Fruit fly (Drosophila melanogaster) whole organism, prepupa: ENCODE measurements around the gene Pka-C1.

Experiments used
- Blimp-1 ChIP-seq: fragments of 200-800 bp; sonication (Bioruptor generic); optimal IDR thresholded peaks from 3 replicates; lab custom pipeline; 2017; ENCODE audit warnings: missing biosample characterization, missing genetic modification characterization, mild to moderate bottlenecking, moderate library complexity, missing genetic modification reagents
- CG10631 ChIP-seq: fragments of 200-800 bp; sonication (Bioruptor generic); optimal IDR thresholded peaks from 2 replicates; lab custom pipeline; 2016; ENCODE audit warnings: missing biosample characterization, missing genetic modification characterization
- CG10669 ChIP-seq: fragments of 200-800 bp; sonication (Bioruptor generic); optimal IDR thresholded peaks from 3 replicates; lab custom pipeline; 2018; ENCODE audit warnings: missing biosample characterization, mild to moderate bottlenecking, missing genetic modification characterization, moderate library complexity
- CG11294 ChIP-seq: fragments of 200-800 bp; sonication (Bioruptor generic); IDR thresholded peaks from 2 replicates; pipeline ENCODE4 v1.3.6; 2022; ENCODE audit warnings: missing biosample characterization, missing genetic modification characterization
- CG11762 ChIP-seq: fragments of 200-800 bp; sonication (Bioruptor generic); optimal IDR thresholded peaks from 3 replicates; lab custom pipeline; 2016; ENCODE audit warnings: missing biosample characterization, missing genetic modification characterization; ENCODE audit not compliant: insufficient read depth
- CG11902 ChIP-seq: fragments of 200-800 bp; sonication (Bioruptor generic); optimal IDR thresholded peaks from 3 replicates; lab custom pipeline; 2016; ENCODE audit warnings: missing biosample characterization, missing genetic modification characterization
- CG15336 ChIP-seq: fragments of 200-800 bp; sonication (Bioruptor generic); IDR thresholded peaks from 2 replicates; pipeline ENCODE4 v1.3.6; 2022; ENCODE audit warnings: missing biosample characterization, missing genetic modification characterization
- CG1621 ChIP-seq: fragments of 200-800 bp; sonication (Bioruptor generic); optimal IDR thresholded peaks from 3 replicates; lab custom pipeline; 2018; ENCODE audit warnings: missing biosample characterization, mild to moderate bottlenecking, missing genetic modification characterization
- CG16779 ChIP-seq: fragments of 200-800 bp; sonication (Bioruptor generic); optimal IDR thresholded peaks from 3 replicates; lab custom pipeline; 2017; ENCODE audit warnings: missing biosample characterization, mild to moderate bottlenecking, missing genetic modification characterization
- CG3032 ChIP-seq: fragments of 200-800 bp; optimal IDR thresholded peaks from 2 replicates; lab custom pipeline; 2019; ENCODE audit warnings: missing biosample characterization, mild to moderate bottlenecking, missing genetic modification characterization, moderate library complexity
- CG31627 ChIP-seq: fragments of 200-800 bp; sonication (Bioruptor generic); optimal IDR thresholded peaks from 3 replicates; lab custom pipeline; 2016; ENCODE audit warnings: missing biosample characterization, missing genetic modification characterization
- CG34406 ChIP-seq: fragments of 200-800 bp; sonication (Bioruptor generic); optimal IDR thresholded peaks from 3 replicates; lab custom pipeline; 2016; ENCODE audit warnings: missing biosample characterization, missing genetic modification characterization
- CG4318 ChIP-seq: fragments of 200-800 bp; sonication (Bioruptor generic); optimal IDR thresholded peaks from 3 replicates; lab custom pipeline; 2017; ENCODE audit warnings: missing biosample characterization, mild to moderate bottlenecking, missing genetic modification characterization
- CG6163 ChIP-seq: fragments of 200-800 bp; sonication (Bioruptor generic); IDR thresholded peaks from 3 replicates; pipeline ENCODE4 v1.3.6; 2022; ENCODE audit warnings: missing biosample characterization, missing genetic modification characterization
- CG6276 ChIP-seq: fragments of 200-800 bp; sonication (Bioruptor generic); optimal IDR thresholded peaks from 2 replicates; lab custom pipeline; 2017; ENCODE audit warnings: missing biosample characterization, mild to moderate bottlenecking, missing genetic modification characterization
- CG8319 ChIP-seq: fragments of 200-800 bp; sonication (Bioruptor generic); optimal IDR thresholded peaks from 3 replicates; lab custom pipeline; 2016; ENCODE audit warnings: missing biosample characterization, missing genetic modification characterization
- Eip75B ChIP-seq: fragments of 200-800 bp; sonication (Bioruptor generic); optimal IDR thresholded peaks from 3 replicates; lab custom pipeline; 2016; ENCODE audit warnings: missing biosample characterization, missing genetic modification characterization
- Eip78C ChIP-seq: fragments of 200-800 bp; sonication (Bioruptor generic); peaks from one replicate; lab custom pipeline; 2016; ENCODE audit warnings: missing biosample characterization, missing genetic modification characterization
- Eip93F ChIP-seq: fragments of 200-800 bp; sonication (Bioruptor generic); optimal IDR thresholded peaks from 2 replicates; lab custom pipeline; 2016; ENCODE audit warnings: missing biosample characterization, mild to moderate bottlenecking, missing genetic modification characterization
- Ets21C ChIP-seq: fragments of 200-800 bp; sonication (Bioruptor generic); optimal IDR thresholded peaks from 3 replicates; lab custom pipeline; 2016; ENCODE audit warnings: missing biosample characterization, missing genetic modification characterization
- Hr38 ChIP-seq: sonication (Bioruptor generic); optimal IDR thresholded peaks from 2 replicates; lab custom pipeline; 2016; ENCODE audit warnings: missing biosample characterization, missing genetic modification characterization
- Met ChIP-seq: fragments of 200-800 bp; sonication (Bioruptor generic); optimal IDR thresholded peaks from 3 replicates; lab custom pipeline; 2016; ENCODE audit warnings: missing biosample characterization, missing genetic modification characterization
- OdsH ChIP-seq: fragments of 200-800 bp; sonication (Bioruptor generic); optimal IDR thresholded peaks from 3 replicates; lab custom pipeline; 2016; ENCODE audit warnings: missing biosample characterization, missing genetic modification characterization
- Smox ChIP-seq: fragments of 200-800 bp; sonication (Bioruptor generic); optimal IDR thresholded peaks from 3 replicates; lab custom pipeline; 2016; ENCODE audit warnings: missing biosample characterization, missing genetic modification characterization
- Sox102F ChIP-seq: fragments of 200-800 bp; sonication (Bioruptor generic); optimal IDR thresholded peaks from 2 replicates; lab custom pipeline; 2016; ENCODE audit warnings: missing biosample characterization, mild to moderate bottlenecking, missing genetic modification characterization
- Sox14 ChIP-seq: fragments of 200-800 bp; sonication (Bioruptor generic); optimal IDR thresholded peaks from 3 replicates; lab custom pipeline; 2016; ENCODE audit warnings: missing biosample characterization, missing genetic modification characterization
- Sox15 ChIP-seq: fragments of 200-800 bp; sonication (Bioruptor generic); optimal IDR thresholded peaks from 3 replicates; lab custom pipeline; 2016; ENCODE audit warnings: missing biosample characterization, missing genetic modification characterization
- acj6 ChIP-seq: fragments of 200-800 bp; sonication (Bioruptor generic); optimal IDR thresholded peaks from 3 replicates; lab custom pipeline; 2016; ENCODE audit warnings: missing biosample characterization, missing genetic modification characterization
- cyc ChIP-seq: fragments of 200-800 bp; sonication (Bioruptor generic); optimal IDR thresholded peaks from 3 replicates; lab custom pipeline; 2016; ENCODE audit warnings: missing biosample characterization, missing genetic modification characterization
- eg ChIP-seq: fragments of 200-800 bp; sonication (Bioruptor generic); IDR thresholded peaks from 3 replicates; pipeline ENCODE4 v1.3.6; 2022; ENCODE audit warnings: missing biosample characterization, missing genetic modification characterization
- esn ChIP-seq: fragments of 200-800 bp; sonication (Bioruptor generic); optimal IDR thresholded peaks from 2 replicates; lab custom pipeline; 2016; ENCODE audit warnings: missing biosample characterization, mild to moderate bottlenecking, missing genetic modification characterization, moderate library complexity
- fd85E ChIP-seq: fragments of 200-800 bp; sonication (Bioruptor generic); optimal IDR thresholded peaks from 3 replicates; lab custom pipeline; 2016; ENCODE audit warnings: missing biosample characterization, missing genetic modification characterization
- fkh ChIP-seq: fragments of 200-800 bp; sonication (Bioruptor generic); optimal IDR thresholded peaks from 3 replicates; lab custom pipeline; 2017; ENCODE audit warnings: missing biosample characterization, mild to moderate bottlenecking, missing genetic modification characterization, moderate library complexity
- net ChIP-seq: fragments of 200-800 bp; sonication (Bioruptor generic); optimal IDR thresholded peaks from 3 replicates; lab custom pipeline; 2016; ENCODE audit warnings: missing biosample characterization, missing genetic modification characterization
- salr ChIP-seq, 2 experiments: fragments of 200-800 bp; sonication (Bioruptor generic); optimal IDR thresholded peaks; 3 replicates each; lab custom pipeline; 2016 to 2018; ENCODE audit warnings: missing biosample characterization in 2 of 2, missing genetic modification characterization in 2 of 2, mild to moderate bottlenecking in 1 of 2
- spab ChIP-seq: fragments of 200-800 bp; sonication (Bioruptor generic); optimal IDR thresholded peaks from 2 replicates; lab custom pipeline; 2017; ENCODE audit warnings: missing biosample characterization, mild to moderate bottlenecking, missing genetic modification characterization, missing genetic modification reagents
- ss ChIP-seq, 2 experiments: fragments of 200-800 bp; sonication (Bioruptor generic); optimal IDR thresholded peaks; 2 replicates in 1 of 2; 3 replicates in 1 of 2; lab custom pipeline; 2017 to 2018; ENCODE audit warnings: mild to moderate bottlenecking in 2 of 2, missing biosample characterization in 2 of 2, missing genetic modification characterization in 2 of 2, moderate library complexity in 1 of 2
- svp ChIP-seq: fragments of 200-800 bp; sonication (Bioruptor generic); peaks from one replicate; lab custom pipeline; 2016; ENCODE audit warnings: missing biosample characterization, missing genetic modification characterization
- topi ChIP-seq: fragments of 200-800 bp; sonication (Bioruptor generic); optimal IDR thresholded peaks from 3 replicates; lab custom pipeline; 2016; ENCODE audit warnings: missing biosample characterization, missing genetic modification characterization
- vri ChIP-seq: fragments of 200-800 bp; sonication (Bioruptor generic); optimal IDR thresholded peaks from 3 replicates; lab custom pipeline; 2016; ENCODE audit warnings: missing biosample characterization, mild to moderate bottlenecking, missing genetic modification characterization

Pka-C1 gene

dm6 chr2L:9700454-9700853, 1.4 kb upstream of the Pka-C1 start, which contains the start of gene pelo (continued):
- TF ChIP-seq spab: no peak
- no peak for TF ChIP-seq Hr38 (GFP tag; lab: Kevin White, UChicago)
- no peak for TF ChIP-seq CG11294 (GFP tag; lab: Robert Waterston, UW)
- peak; percentile 9 for TF ChIP-seq Sox102F (GFP tag; lab: Kevin White, UChicago)
- TF ChIP-seq CG11762 (GFP tag; lab: Kevin White, UChicago): peak; percentile 9
- TF ChIP-seq CG10631: peak; percentile 52
- no peak for TF ChIP-seq CG16779 (tag; lab: Kevin White, UChicago)
- peak; percentile 25 for TF ChIP-seq CG34406 (GFP tag; lab: Kevin White, UChicago)
- TF ChIP-seq CG1621: peak; percentile 29
- no peak for TF ChIP-seq Ets21C (GFP tag; lab: Kevin White, UChicago)
- TF ChIP-seq Met (GFP tag; lab: Kevin White, UChicago): peak; percentile 51

DNA sequence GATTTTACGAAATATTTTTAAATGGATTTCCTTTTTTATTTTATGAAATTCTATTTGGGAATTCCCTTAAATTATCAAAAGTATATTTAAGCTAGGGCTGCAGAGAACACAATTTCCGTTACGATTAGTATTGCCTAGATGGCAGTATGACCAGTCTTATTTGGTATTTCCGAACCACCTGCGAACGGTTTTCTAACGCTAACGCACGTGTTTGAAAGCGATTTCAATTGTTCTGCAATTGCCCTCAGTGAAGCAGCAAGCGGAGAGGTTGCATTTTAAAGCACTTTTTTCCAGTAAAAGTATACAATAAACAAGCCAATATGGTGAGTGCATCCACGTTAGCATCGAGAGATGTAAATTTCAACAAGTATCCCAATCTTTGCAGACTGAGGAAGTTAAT, 518 bp upstream of the Pka-C1 start, which contains the start of gene hoip:
Gene hoip, plus strand, starts transcription at position 177 of the 400 bp plus-strand sequence.
- TF ChIP-seq CG10669 (no peak), Eip93F (no peak), Sox15 (GFP tag; lab: Kevin White, UChicago) (no peak), ss (GFP tag; optimal IDR thresholded peaks at IDR 0.05; lab: Kevin White, UChicago) (no peak), CG11902 (GFP tag; lab: Kevin White, UChicago) (no peak), Ets21C (GFP tag; lab: Kevin White, UChicago) (no peak), salr (GFP tag; optimal IDR thresholded peaks at IDR 0.05; lab: Kevin White, UChicago) (no peak), eg (GFP tag; lab: Robert Waterston, UW) (peak; percentile 7; the same call in 1 of the 3 replicates), Smox (GFP tag; lab: Kevin White, UChicago) (no peak)
- TF ChIP-seq, all 60 proteins: peak for 1

- TF ChIP-seq CG31627 (GFP tag; lab: Kevin White, UChicago): no peak
- no peak for TF ChIP-seq acj6
- TF ChIP-seq CG8319 (GFP tag; lab: Kevin White, UChicago): no peak
- peak; percentile 37 for TF ChIP-seq topi (GFP tag; lab: Kevin White, UChicago)
- TF ChIP-seq ss (GFP tag; optimal IDR thresholded peaks at IDR 0.05; lab: Kevin White, UChicago): peak; percentile 8 to 10
- no peak; the same call in 1 of the 2 replicates for TF ChIP-seq CG15336 (GFP tag; lab: Robert Waterston, UW)
- TF ChIP-seq cyc (GFP tag; lab: Kevin White, UChicago): no peak
- TF ChIP-seq CG4318 (GFP tag; lab: Kevin White, UChicago): no peak
- peak; percentile 52 for TF ChIP-seq vri (GFP tag; lab: Kevin White, UChicago)
- no peak for TF ChIP-seq Met (GFP tag; lab: Kevin White, UChicago)
- TF ChIP-seq CG10669: no peak
- no peak for TF ChIP-seq OdsH (GFP tag; lab: Kevin White, UChicago)
- no peak for TF ChIP-seq Blimp-1
- TF ChIP-seq esn (GFP tag; lab: Kevin White, UChicago): no peak
- peak; percentile 0 for TF ChIP-seq CG6276 (GFP tag; lab: Kevin White, UChicago)
- peak; percentile 26 for TF ChIP-seq Sox102F (GFP tag; lab: Kevin White, UChicago)
- TF ChIP-seq CG3032: no peak
- no peak for TF ChIP-seq CG11902 (GFP tag; lab: Kevin White, UChicago)
- no peak for TF ChIP-seq fd85E
- TF ChIP-seq svp (GFP tag; lab: Kevin White, UChicago): peak; percentile 99
- no peak for TF ChIP-seq Smox (GFP tag; lab: Kevin White, UChicago)
- TF ChIP-seq Eip78C (GFP tag; lab: Kevin White, UChicago): peak; percentile 66
- TF ChIP-seq fkh (GFP tag; lab: Kevin White, UChicago): peak; percentile 59
- no peak for TF ChIP-seq salr (GFP tag; optimal IDR thresholded peaks at IDR 0.05; lab: Kevin White, UChicago)
- TF ChIP-seq Sox14 (GFP tag; lab: Kevin White, UChicago): no peak
- peak; percentile 0 for TF ChIP-seq Eip75B (GFP tag; lab: Kevin White, UChicago)
- TF ChIP-seq CG6163 (GFP tag; lab: Robert Waterston, UW): no peak
- no peak for TF ChIP-seq Ets21C (GFP tag; lab: Kevin White, UChicago)
- TF ChIP-seq CG16779 (tag; lab: Kevin White, UChicago): no peak
- TF ChIP-seq net (GFP tag; lab: Kevin White, UChicago): peak; percentile 13
- no peak for TF ChIP-seq CG11294 (GFP tag; lab: Robert Waterston, UW)
- TF ChIP-seq CG34406 (GFP tag; lab: Kevin White, UChicago): no peak
These were observed 790 bp downstream of the Pka-C1 start for dm6 chr2L:9698092-9698922.
